Worm (Caenorhabditis elegans) whole organism, midembryonic: Measurements from ENCODE around the gene clec-70.
"Not testable (repeated sequence)": the region's sequence is repeated elsewhere in the genome, so short reads cannot be mapped to it uniquely, and the experiment has no call there.

Source experiments
- T22C8.4 ChIP-seq: fragments of 200-800 bp; sonication (Bioruptor generic); IDR thresholded peaks from 2 replicates; pipeline ENCODE4 v1.3.6; 2022; ENCODE audit warnings: missing genetic modification characterization, missing compliant biosample characterization
- cog-1 ChIP-seq: sonication (generic microtip); optimal IDR thresholded peaks from 2 replicates; lab custom pipeline; 2016; ENCODE audit warnings: missing genetic modification characterization, missing compliant biosample characterization
- flt-1 ChIP-seq: fragments of 200-800 bp; sonication (Bioruptor generic); IDR thresholded peaks from 2 replicates; pipeline ENCODE4 v1.3.6; 2022; ENCODE audit warnings: missing genetic modification characterization, missing compliant biosample characterization
- med-1 ChIP-seq: sonication (generic microtip); optimal IDR thresholded peaks from 2 replicates; lab custom pipeline; 2017; ENCODE audit warnings: missing genetic modification characterization, mild to moderate bottlenecking, missing compliant biosample characterization, antibody characterized with exemption, missing genetic modification reagents; ENCODE audit not compliant: insufficient read depth
- ref-1 ChIP-seq: fragments of 200-800 bp; sonication (Bioruptor generic); conservative IDR thresholded peaks from 2 replicates; pipeline ENCODE4 v1.3.6; 2022; ENCODE audit warnings: missing genetic modification reagents, missing genetic modification characterization, missing compliant biosample characterization
- tab-1 ChIP-seq: fragments of 200-800 bp; sonication (Bioruptor generic); IDR thresholded peaks from 2 replicates; pipeline ENCODE4 v1.3.6; 2022; ENCODE audit warnings: missing genetic modification characterization, missing compliant biosample characterization
- ztf-29 ChIP-seq: fragments of 200-800 bp; sonication (Bioruptor generic); IDR thresholded peaks from 2 replicates; pipeline ENCODE4 v1.3.6; 2022; ENCODE audit warnings: missing genetic modification reagents, missing genetic modification characterization, missing compliant biosample characterization

- TF ChIP-seq med-1 (GFP tag; lab: Kevin White, UChicago); flt-1 (GFP tag; lab: Robert Waterston, UW); ztf-29 (GFP tag; lab: Robert Waterston, UW); T22C8.4 (GFP tag; lab: Robert Waterston, UW); cog-1 (tag; lab: Kevin White, UChicago); tab-1 (GFP tag; lab: Robert Waterston, UW); ref-1 (GFP tag; lab: Robert Waterston, UW): not testable (repeated sequence)
Measured at ce11 chrIV:3911848-3912247, 20.7 kb upstream of the clec-70 start, which contains the start of gene F56D6.18.
